Worm (Caenorhabditis elegans): ENCODE measurements around the gene C28F5.1.

C28F5.1 gene

ce11 chrII:7521420-7521819 is 16.3 kb downstream of the C28F5.1 start:
- TF ChIP-seq tra-4 (tag; optimal IDR thresholded peaks at IDR 0.05) = no peak
- no peak for TF ChIP-seq B0310.2 (tag; optimal IDR thresholded peaks at IDR 0.05)
- no peak for TF ChIP-seq ets-7 (tag; optimal IDR thresholded peaks at IDR 0.05)
- no peak for TF ChIP-seq scrt-1 (GFP tag; IDR thresholded peaks at IDR 0.05)
- no peak for TF ChIP-seq F13C5.2 (tag; optimal IDR thresholded peaks at IDR 0.05)

- TF ChIP-seq F13C5.2 (tag; optimal IDR thresholded peaks at IDR 0.05) = no peak
- no peak for TF ChIP-seq pes-1 (GFP tag; IDR thresholded peaks at IDR 0.05)
- TF ChIP-seq tbx-37 (GFP tag; conservative IDR thresholded peaks at IDR 0.05) = no peak
- no peak for TF ChIP-seq B0310.2 (tag; optimal IDR thresholded peaks at IDR 0.05)
- TF ChIP-seq hnd-1 (tag; optimal IDR thresholded peaks at IDR 0.05) = no peak
- no peak for TF ChIP-seq ceh-36 (tag; optimal IDR thresholded peaks at IDR 0.05)
- no peak for TF ChIP-seq ama-1 (optimal IDR thresholded peaks at IDR 0.05)
- TF ChIP-seq sea-1 (GFP tag; conservative IDR thresholded peaks at IDR 0.05) = no peak
- TF ChIP-seq tbx-11 (GFP tag; IDR thresholded peaks at IDR 0.05) = no peak
- TF ChIP-seq flt-1 (GFP tag; IDR thresholded peaks at IDR 0.05) = no peak
- TF ChIP-seq aly-1 (tag; optimal IDR thresholded peaks at IDR 0.05) = no peak
- TF ChIP-seq scrt-1 (GFP tag; IDR thresholded peaks at IDR 0.05) = no peak
- TF ChIP-seq ceh-13 (GFP tag; optimal IDR thresholded peaks at IDR 0.05) = no peak
- TF ChIP-seq tra-4 (tag; optimal IDR thresholded peaks at IDR 0.05) = no peak
- no peak for TF ChIP-seq ets-7 (tag; optimal IDR thresholded peaks at IDR 0.05)
- no peak for TF ChIP-seq hmg-4 (GFP tag; optimal IDR thresholded peaks at IDR 0.05)
- TF ChIP-seq hmbx-1 (tag; optimal IDR thresholded peaks at IDR 0.05) = no peak
Measured at ce11 chrII:7523281-7523680, 18.2 kb downstream of the C28F5.1 start, which contains the start of gene ZK1290.15. Gene ZK1290.15 (plus strand): TSS chrII:7523581.

- TF ChIP-seq ceh-13 (GFP tag; optimal IDR thresholded peaks at IDR 0.05) = no peak
- no peak for TF ChIP-seq ets-7 (tag; optimal IDR thresholded peaks at IDR 0.05)
- no peak for TF ChIP-seq aly-1 (tag; optimal IDR thresholded peaks at IDR 0.05)
- TF ChIP-seq hnd-1 (tag; optimal IDR thresholded peaks at IDR 0.05) = no peak
- TF ChIP-seq tra-4 (tag; optimal IDR thresholded peaks at IDR 0.05) = no peak
- TF ChIP-seq pes-1 (GFP tag; IDR thresholded peaks at IDR 0.05) = no peak
- TF ChIP-seq tbx-11 (GFP tag; IDR thresholded peaks at IDR 0.05) = no peak
- no peak for TF ChIP-seq ama-1 (optimal IDR thresholded peaks at IDR 0.05)
- no peak for TF ChIP-seq scrt-1 (GFP tag; IDR thresholded peaks at IDR 0.05)
- TF ChIP-seq ceh-36 (tag; optimal IDR thresholded peaks at IDR 0.05) = no peak
- TF ChIP-seq flt-1 (GFP tag; IDR thresholded peaks at IDR 0.05) = no peak
- no peak for TF ChIP-seq B0310.2 (tag; optimal IDR thresholded peaks at IDR 0.05)
- no peak for TF ChIP-seq hmbx-1 (tag; optimal IDR thresholded peaks at IDR 0.05)
Measured at ce11 chrII:7525458-7525857, 20.4 kb downstream of the C28F5.1 start, which contains the start of the genes ZK1290.7 and rnh-1.1. Gene ZK1290.7 (minus strand): TSS chrII:7525558. Gene rnh-1.1 (plus strand): TSS chrII:7525738.

DNA sequence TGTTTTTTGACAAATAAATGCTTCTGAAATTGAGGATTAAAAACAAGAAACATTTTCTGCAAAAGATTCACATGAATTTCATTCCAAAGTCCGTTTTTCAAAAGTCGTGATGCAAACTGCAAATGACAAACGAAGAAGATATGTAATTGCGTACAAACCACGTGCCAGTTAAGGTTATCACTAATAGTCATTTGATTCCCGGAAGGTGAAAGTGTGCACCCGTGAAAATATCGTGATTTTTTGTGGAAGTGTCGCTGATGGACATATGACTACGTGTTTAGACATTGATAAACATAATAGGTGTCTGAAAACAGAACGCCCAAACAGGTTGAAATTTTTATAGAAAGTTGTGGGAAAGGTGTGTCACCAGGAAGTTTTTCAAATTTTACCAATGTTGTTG is 23.1 kb downstream of the C28F5.1 start:
- no peak for TF ChIP-seq flt-1 (GFP tag; IDR thresholded peaks at IDR 0.05)
- no peak for TF ChIP-seq hmbx-1 (tag; optimal IDR thresholded peaks at IDR 0.05)
- no peak for TF ChIP-seq F13C5.2 (tag; optimal IDR thresholded peaks at IDR 0.05)
- no peak for TF ChIP-seq ets-7 (tag; optimal IDR thresholded peaks at IDR 0.05)
- no peak for TF ChIP-seq hnd-1 (tag; optimal IDR thresholded peaks at IDR 0.05)
- no peak for TF ChIP-seq ama-1 (optimal IDR thresholded peaks at IDR 0.05)
- no peak for TF ChIP-seq tbx-37 (GFP tag; conservative IDR thresholded peaks at IDR 0.05)
- TF ChIP-seq hmg-4 (GFP tag; optimal IDR thresholded peaks at IDR 0.05) = no peak
- TF ChIP-seq ceh-36 (tag; optimal IDR thresholded peaks at IDR 0.05) = no peak
- no peak for TF ChIP-seq sea-1 (GFP tag; conservative IDR thresholded peaks at IDR 0.05)
- TF ChIP-seq tbx-11 (GFP tag; IDR thresholded peaks at IDR 0.05) = no peak
- TF ChIP-seq B0310.2 (tag; optimal IDR thresholded peaks at IDR 0.05) = no peak

- TF ChIP-seq scrt-1 (GFP tag; IDR thresholded peaks at IDR 0.05) (no peak), flt-1 (GFP tag; IDR thresholded peaks at IDR 0.05) (no peak), sea-1 (GFP tag; conservative IDR thresholded peaks at IDR 0.05) (no peak), tbx-11 (GFP tag; IDR thresholded peaks at IDR 0.05) (no peak), F13C5.2 (tag; optimal IDR thresholded peaks at IDR 0.05) (no peak), hnd-1 (tag; optimal IDR thresholded peaks at IDR 0.05) (no peak), hmbx-1 (tag; optimal IDR thresholded peaks at IDR 0.05) (no peak), tra-4 (tag; optimal IDR thresholded peaks at IDR 0.05) (no peak), ets-7 (tag; optimal IDR thresholded peaks at IDR 0.05) (no peak), hmg-4 (GFP tag; optimal IDR thresholded peaks at IDR 0.05) (no peak), B0310.2 (tag; optimal IDR thresholded peaks at IDR 0.05) (no peak), ama-1 (optimal IDR thresholded peaks at IDR 0.05) (no peak), tbx-37 (GFP tag; conservative IDR thresholded peaks at IDR 0.05) (no peak), aly-1 (tag; optimal IDR thresholded peaks at IDR 0.05) (no peak), pes-1 (GFP tag; IDR thresholded peaks at IDR 0.05) (no peak), ceh-13 (GFP tag; optimal IDR thresholded peaks at IDR 0.05) (no peak), ceh-36 (tag; optimal IDR thresholded peaks at IDR 0.05) (no peak)
Measured at ce11 chrII:7529078-7529683, 24.1 kb downstream of the C28F5.1 start, which contains the start of gene ZK1290.5. Gene ZK1290.5 (plus strand): TSS chrII:7529643.

DNA sequence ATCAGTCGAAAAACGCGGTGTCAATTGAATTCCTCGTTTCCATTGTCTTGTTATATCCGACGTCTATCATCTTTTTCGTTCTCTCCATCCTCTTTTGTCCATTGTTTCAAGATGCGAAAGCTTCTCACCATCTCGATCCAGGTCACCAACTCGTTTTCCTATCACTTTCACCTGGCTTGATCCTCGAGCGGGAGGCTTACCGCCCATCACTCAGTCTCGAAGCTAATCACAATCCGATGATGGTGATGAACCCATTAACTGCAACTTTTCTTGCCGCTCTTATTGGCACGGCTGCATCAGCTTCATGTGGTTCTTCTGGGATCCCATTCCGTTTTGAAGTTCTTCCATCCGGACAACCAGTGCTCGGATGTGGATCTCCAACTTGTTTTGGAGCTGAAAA is 25.8 kb downstream of the C28F5.1 start, which contains the start of gene wrt-1:
Gene wrt-1 (plus strand): TSS at position 53 of the 400 bp plus-strand sequence.
- TF ChIP-seq hnd-1 (tag; optimal IDR thresholded peaks at IDR 0.05) (no peak), sea-1 (GFP tag; conservative IDR thresholded peaks at IDR 0.05) (no peak), ceh-36 (tag; optimal IDR thresholded peaks at IDR 0.05) (no peak), tra-4 (tag; optimal IDR thresholded peaks at IDR 0.05) (no peak), hmg-4 (GFP tag; optimal IDR thresholded peaks at IDR 0.05) (no peak), F13C5.2 (tag; optimal IDR thresholded peaks at IDR 0.05) (no peak), aly-1 (tag; optimal IDR thresholded peaks at IDR 0.05) (no peak), tbx-11 (GFP tag; IDR thresholded peaks at IDR 0.05) (no peak), tbx-37 (GFP tag; conservative IDR thresholded peaks at IDR 0.05) (no peak), ceh-13 (GFP tag; optimal IDR thresholded peaks at IDR 0.05) (no peak), B0310.2 (tag; optimal IDR thresholded peaks at IDR 0.05) (no peak), ama-1 (optimal IDR thresholded peaks at IDR 0.05) (no peak)

ce11 chrII:7531478-7531877 is 26.4 kb downstream of the C28F5.1 start:
- TF ChIP-seq F13C5.2 (tag; optimal IDR thresholded peaks at IDR 0.05) = no peak
- TF ChIP-seq ceh-13 (GFP tag; optimal IDR thresholded peaks at IDR 0.05) = no peak
- no peak for TF ChIP-seq ets-7 (tag; optimal IDR thresholded peaks at IDR 0.05)
- TF ChIP-seq hmbx-1 (tag; optimal IDR thresholded peaks at IDR 0.05) = no peak
- no peak for TF ChIP-seq ceh-36 (tag; optimal IDR thresholded peaks at IDR 0.05)
- no peak for TF ChIP-seq scrt-1 (GFP tag; IDR thresholded peaks at IDR 0.05)
- TF ChIP-seq tra-4 (tag; optimal IDR thresholded peaks at IDR 0.05) = no peak
- TF ChIP-seq B0310.2 (tag; optimal IDR thresholded peaks at IDR 0.05) = no peak
- TF ChIP-seq hnd-1 (tag; optimal IDR thresholded peaks at IDR 0.05) = no peak
- no peak for TF ChIP-seq sea-1 (GFP tag; conservative IDR thresholded peaks at IDR 0.05)
- TF ChIP-seq ama-1 (optimal IDR thresholded peaks at IDR 0.05) = no peak
- TF ChIP-seq tbx-11 (GFP tag; IDR thresholded peaks at IDR 0.05) = no peak
- TF ChIP-seq tbx-37 (GFP tag; conservative IDR thresholded peaks at IDR 0.05) = no peak
- no peak for TF ChIP-seq pes-1 (GFP tag; IDR thresholded peaks at IDR 0.05)
- no peak for TF ChIP-seq hmg-4 (GFP tag; optimal IDR thresholded peaks at IDR 0.05)
- TF ChIP-seq aly-1 (tag; optimal IDR thresholded peaks at IDR 0.05) = no peak
- TF ChIP-seq flt-1 (GFP tag; IDR thresholded peaks at IDR 0.05) = no peak

Data from whole organism, early embryonic.